Worm (Caenorhabditis elegans) whole organism, midembryonic: ENCODE results near the gene irld-64.

ENCODE experiments used
- flt-1 ChIP-seq: fragments of 200-800 bp; sonication (Bioruptor generic); IDR thresholded peaks from 2 replicates; pipeline ENCODE4 v1.3.6; 2022; ENCODE audit warnings: missing genetic modification characterization, missing compliant biosample characterization
- ref-1 ChIP-seq: fragments of 200-800 bp; sonication (Bioruptor generic); conservative IDR thresholded peaks from 2 replicates; pipeline ENCODE4 v1.3.6; 2022; ENCODE audit warnings: missing genetic modification reagents, missing genetic modification characterization, missing compliant biosample characterization

ce11 chrII:2913505-2913904, 16.9 kb downstream of the irld-64 start, which contains the start of gene ubc-15:
- TF ChIP-seq flt-1 (GFP tag; lab: Robert Waterston, UW) (no peak), ref-1 (no peak)
